Worm (Caenorhabditis elegans) whole organism, L3 larva: ENCODE measurements around the gene klf-1.

ENCODE experiments used
- ZK546.5 ChIP-seq: sonication (generic microtip); optimal IDR thresholded peaks from 2 replicates; lab custom pipeline; 2017; ENCODE audit warnings: missing biosample characterization, missing genetic modification characterization
- egl-27 ChIP-seq: sonication (generic microtip); optimal IDR thresholded peaks from 4 replicates; lab custom pipeline; 2017; ENCODE audit warnings: missing biosample characterization, missing genetic modification reagents, missing genetic modification characterization
- elt-3 ChIP-seq, 3 experiments: fragments of 150-350 bp in 1 of 3; sonication (generic microtip) in 2 of 3; optimal IDR thresholded peaks; 2 replicates in 2 of 3; 4 replicates in 1 of 3; lab custom pipeline; 2014 to 2017; ENCODE audit warnings: missing biosample characterization in 3 of 3, missing genetic modification characterization in 3 of 3
- eor-1 ChIP-seq, 2 experiments: fragments of 150-350 bp; optimal IDR thresholded peaks; 2 replicates each; lab custom pipeline; 2014 to 2018; ENCODE audit warnings: missing biosample characterization in 2 of 2, missing genetic modification characterization in 2 of 2
- jun-1 ChIP-seq: fragments of 150-350 bp; optimal IDR thresholded peaks from 2 replicates; lab custom pipeline; 2014; ENCODE audit warnings: missing biosample characterization, missing genetic modification reagents, missing genetic modification characterization
- lsy-12 ChIP-seq: sonication (generic microtip); optimal IDR thresholded peaks from 2 replicates; lab custom pipeline; 2016; ENCODE audit warnings: mild to moderate bottlenecking, missing genetic modification characterization, missing compliant biosample characterization
- nfya-1 ChIP-seq: sonication (generic microtip); optimal IDR thresholded peaks from 2 replicates; lab custom pipeline; 2017; ENCODE audit warnings: missing genetic modification characterization, mild to moderate bottlenecking, missing compliant biosample characterization, antibody characterized with exemption, moderate library complexity; ENCODE audit not compliant: insufficient read depth
- nhr-11 ChIP-seq: fragments of 150-350 bp; optimal IDR thresholded peaks from 2 replicates; lab custom pipeline; 2014; ENCODE audit warnings: missing biosample characterization, missing genetic modification characterization
- nhr-12 ChIP-seq: fragments of 150-350 bp; optimal IDR thresholded peaks from 2 replicates; lab custom pipeline; 2014; ENCODE audit warnings: missing biosample characterization, missing genetic modification characterization
- nhr-23 ChIP-seq: fragments of 150-350 bp; optimal IDR thresholded peaks from 2 replicates; lab custom pipeline; 2014; ENCODE audit warnings: missing biosample characterization, missing genetic modification reagents, missing genetic modification characterization
- nhr-76 ChIP-seq: fragments of 150-350 bp; sonication (generic microtip); optimal IDR thresholded peaks from 5 replicates; lab custom pipeline; 2014; ENCODE audit warnings: missing biosample characterization, missing genetic modification characterization
- sea-2 ChIP-seq: fragments of 150-350 bp; sonication (generic microtip); optimal IDR thresholded peaks from 4 replicates; lab custom pipeline; 2014; ENCODE audit warnings: missing biosample characterization, missing genetic modification reagents, missing genetic modification characterization
- skn-1 ChIP-seq: fragments of 150-350 bp; optimal IDR thresholded peaks from 2 replicates; lab custom pipeline; 2014; ENCODE audit warnings: missing biosample characterization, missing genetic modification characterization
- ztf-11 ChIP-seq: fragments of 150-350 bp; optimal IDR thresholded peaks from 2 replicates; lab custom pipeline; 2014; ENCODE audit warnings: missing biosample characterization, missing genetic modification characterization

klf-1 gene

DNA sequence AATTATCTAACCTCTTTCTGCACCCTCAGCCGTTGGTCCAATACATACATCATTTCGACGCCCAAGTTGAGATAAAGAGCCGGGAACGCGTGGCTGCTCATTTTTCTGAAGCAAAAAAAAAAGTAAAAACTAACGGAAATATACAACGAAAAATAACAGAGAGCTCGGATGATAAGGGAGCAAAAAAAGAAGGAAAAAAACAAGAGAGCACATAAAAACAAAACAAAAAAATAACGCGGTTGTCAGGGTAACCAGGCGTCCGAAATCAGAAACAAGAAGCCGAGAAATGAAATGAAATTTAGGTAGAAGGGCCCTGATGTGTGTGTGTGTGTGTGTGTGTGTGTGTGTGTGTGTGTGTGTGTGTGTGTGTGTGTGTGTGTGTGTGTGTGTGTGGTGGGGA is 50.0 kb downstream of the klf-1 start, which contains the start of gene R10F2.5:
TSS of gene R10F2.5 (minus strand) at position 101 of the 400 bp plus-strand sequence.
- TF ChIP-seq eor-1 (tag; optimal IDR thresholded peaks at IDR 0.05; lab: Kevin White, UChicago): no peak
- no peak for TF ChIP-seq jun-1 (tag; lab: Kevin White, UChicago)
- TF ChIP-seq ztf-11: no peak
- TF ChIP-seq nfya-1: no peak
- TF ChIP-seq nhr-11 (tag; lab: Kevin White, UChicago): no peak
- TF ChIP-seq nhr-12 (tag; lab: Kevin White, UChicago): no peak
- TF ChIP-seq nhr-76 (tag; lab: Kevin White, UChicago): no peak
- no peak for TF ChIP-seq egl-27 (tag; lab: Kevin White, UChicago)
- TF ChIP-seq elt-3 (tag; optimal IDR thresholded peaks at IDR 0.05; lab: Kevin White, UChicago): no peak
- no peak for TF ChIP-seq sea-2 (GFP tag; lab: Kevin White, UChicago)
- no peak for TF ChIP-seq skn-1 (tag; lab: Kevin White, UChicago)
- TF ChIP-seq nhr-23: no peak
- TF ChIP-seq lsy-12: no peak
- TF ChIP-seq ZK546.5 (tag; lab: Kevin White, UChicago): no peak
